Fruit fly (Drosophila melanogaster): ENCODE data around the gene CG32107.

The CG32107 gene

dm6 chr3L:12884680-12885079 is 23.6 kb upstream of the CG32107 start, which contains the start of gene CG14120:
TSS of gene CG14120 (plus strand) at chr3L:12885039.
- TF ChIP-seq Crg-1 (GFP tag; optimal IDR thresholded peaks at IDR 0.05), result no peak
- TF ChIP-seq bab1 (GFP tag; optimal IDR thresholded peaks at IDR 0.05), result no peak
- peak; percentile 67 for TF ChIP-seq cic (GFP tag; optimal IDR thresholded peaks at IDR 0.05)
- no peak for TF ChIP-seq CG5204 (GFP tag; optimal IDR thresholded peaks at IDR 0.05)
- no peak for TF ChIP-seq CG7101 (tag; optimal IDR thresholded peaks at IDR 0.05)
- no peak for TF ChIP-seq tj (GFP tag; optimal IDR thresholded peaks at IDR 0.05)
- no peak for TF ChIP-seq Hr96 (GFP tag; optimal IDR thresholded peaks at IDR 0.05)
- TF ChIP-seq CG11617 (GFP tag; optimal IDR thresholded peaks at IDR 0.05), result peak; percentile 4
- TF ChIP-seq kay (GFP tag; ENCODE audit: borderline replicate concordance), result peak; percentile 63

DNA sequence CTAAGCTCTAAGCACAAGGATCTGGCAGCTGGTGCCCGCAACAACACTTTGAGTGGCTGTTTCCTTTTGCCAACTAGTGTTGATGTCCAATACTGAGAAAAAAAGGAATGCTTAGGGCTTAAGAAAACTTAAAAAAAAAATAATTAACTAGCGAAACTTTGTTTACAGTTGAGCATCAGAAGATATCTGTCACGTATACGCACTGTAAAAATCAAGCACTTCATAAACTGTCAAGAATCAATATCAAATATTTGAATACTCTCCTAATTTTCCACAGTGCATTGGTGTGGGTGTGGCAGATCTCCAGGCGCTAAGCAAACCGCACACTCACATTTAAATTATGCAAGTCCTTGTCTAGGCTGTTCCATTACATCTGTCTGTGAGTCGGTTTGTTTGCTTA is 13.1 kb upstream of the CG32107 start:
- no peak for TF ChIP-seq Clk (GFP tag; optimal IDR thresholded peaks at IDR 0.05)
- TF ChIP-seq CG7045 (GFP tag; optimal IDR thresholded peaks at IDR 0.05), result no peak
- no peak for TF ChIP-seq Crg-1 (GFP tag; optimal IDR thresholded peaks at IDR 0.05)
- no peak for TF ChIP-seq CG5204 (GFP tag; optimal IDR thresholded peaks at IDR 0.05)
- no peak for TF ChIP-seq toe (GFP tag; optimal IDR thresholded peaks at IDR 0.05)
- no peak for TF ChIP-seq Hr96 (GFP tag; optimal IDR thresholded peaks at IDR 0.05)
- TF ChIP-seq CG1620 (GFP tag; optimal IDR thresholded peaks at IDR 0.05), result no peak
- no peak for TF ChIP-seq cnc (optimal IDR thresholded peaks at IDR 0.05)
- TF ChIP-seq Mnt (GFP tag; optimal IDR thresholded peaks at IDR 0.05), result no peak
- TF ChIP-seq CG33017 (tag; optimal IDR thresholded peaks at IDR 0.05), result no peak
- no peak for TF ChIP-seq kay (GFP tag; ENCODE audit: borderline replicate concordance)
- TF ChIP-seq CG12768 (GFP tag; optimal IDR thresholded peaks at IDR 0.05), result no peak
- TF ChIP-seq pad (GFP tag; optimal IDR thresholded peaks at IDR 0.05), result no peak
- TF ChIP-seq CG11617 (GFP tag; optimal IDR thresholded peaks at IDR 0.05), result no peak
- TF ChIP-seq ovo (GFP tag; optimal IDR thresholded peaks at IDR 0.05), result no peak
- no peak for TF ChIP-seq CG14711 (tag; optimal IDR thresholded peaks at IDR 0.05)
- TF ChIP-seq tj (GFP tag; optimal IDR thresholded peaks at IDR 0.05), result no peak

DNA sequence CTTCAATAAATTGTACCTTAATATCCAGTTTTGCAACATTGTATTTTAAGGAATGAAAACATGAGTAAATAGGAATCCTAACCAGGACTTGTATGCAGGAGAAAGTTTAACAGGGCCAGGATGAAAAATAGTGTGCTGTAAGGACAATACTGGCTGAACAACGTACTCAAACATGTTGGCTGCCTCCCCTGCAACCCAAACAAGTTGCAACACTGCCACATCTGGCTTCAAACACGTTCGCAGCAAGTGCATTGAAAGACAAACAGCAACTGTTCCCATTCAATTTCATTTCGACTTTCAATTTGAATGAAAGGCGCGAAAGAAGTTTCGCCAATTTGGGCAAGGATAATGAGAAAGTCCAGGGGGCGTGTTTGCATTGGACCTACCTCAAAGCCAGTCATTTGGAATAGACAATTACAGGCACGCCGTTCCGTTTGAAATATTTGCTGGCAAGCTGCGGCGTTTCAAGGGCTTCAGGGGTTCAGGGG is 6.9 kb upstream of the CG32107 start:
- TF ChIP-seq ovo (GFP tag; optimal IDR thresholded peaks at IDR 0.05) (no peak), pad (GFP tag; optimal IDR thresholded peaks at IDR 0.05) (peak; percentile 67), CG12768 (GFP tag; optimal IDR thresholded peaks at IDR 0.05) (no peak)

DNA sequence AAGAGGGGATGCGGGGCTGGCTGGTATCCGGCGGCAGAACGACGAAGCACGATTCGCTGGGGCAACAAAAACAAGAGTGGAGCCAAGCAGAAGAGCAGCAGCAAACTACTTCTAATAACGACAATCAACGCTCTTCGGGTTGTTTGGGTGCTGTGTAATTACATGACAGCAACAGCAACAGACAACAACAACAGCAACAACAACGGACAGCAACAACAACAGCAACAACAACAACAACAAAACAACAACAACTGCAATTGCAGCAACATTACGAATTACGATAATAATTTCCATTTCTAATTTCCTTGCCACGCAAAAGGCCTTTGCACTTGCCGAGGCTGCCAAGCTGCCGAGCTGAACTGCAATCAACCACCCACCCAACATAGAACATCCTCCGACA is 3.4 kb upstream of the CG32107 start:
- TF ChIP-seq ovo (GFP tag; optimal IDR thresholded peaks at IDR 0.05), result no peak
- no peak for TF ChIP-seq CG33017 (tag; optimal IDR thresholded peaks at IDR 0.05)

dm6 chr3L:12862820-12863219 is 1.7 kb upstream of the CG32107 start, which contains the start of gene CG10943:
TSS of gene CG10943 (minus strand) at chr3L:12862920.
- TF ChIP-seq cic (GFP tag; optimal IDR thresholded peaks at IDR 0.05) (no peak), Hr96 (GFP tag; optimal IDR thresholded peaks at IDR 0.05) (no peak), cnc (optimal IDR thresholded peaks at IDR 0.05) (no peak), bab1 (GFP tag; optimal IDR thresholded peaks at IDR 0.05) (no peak), CG11617 (GFP tag; optimal IDR thresholded peaks at IDR 0.05) (no peak), pad (GFP tag; optimal IDR thresholded peaks at IDR 0.05) (no peak), CG7101 (tag; optimal IDR thresholded peaks at IDR 0.05) (no peak), kay (GFP tag; ENCODE audit: borderline replicate concordance) (no peak), CG14711 (tag; optimal IDR thresholded peaks at IDR 0.05) (no peak), CG5204 (GFP tag; optimal IDR thresholded peaks at IDR 0.05) (no peak), CG7045 (GFP tag; optimal IDR thresholded peaks at IDR 0.05) (no peak), Crg-1 (GFP tag; optimal IDR thresholded peaks at IDR 0.05) (no peak)

- TF ChIP-seq tj (GFP tag; optimal IDR thresholded peaks at IDR 0.05) (no peak), Mnt (GFP tag; optimal IDR thresholded peaks at IDR 0.05) (no peak), CG14711 (tag; optimal IDR thresholded peaks at IDR 0.05) (no peak), CG7101 (tag; optimal IDR thresholded peaks at IDR 0.05) (no peak), toe (GFP tag; optimal IDR thresholded peaks at IDR 0.05) (no peak), CG5204 (GFP tag; optimal IDR thresholded peaks at IDR 0.05) (no peak), ovo (GFP tag; optimal IDR thresholded peaks at IDR 0.05) (no peak)
Measured at dm6 chr3L:12857553-12858122, 3.5 kb downstream of the CG32107 start.

- TF ChIP-seq Clk (GFP tag; optimal IDR thresholded peaks at IDR 0.05) (no peak), cnc (optimal IDR thresholded peaks at IDR 0.05) (no peak), Mnt (GFP tag; optimal IDR thresholded peaks at IDR 0.05) (no peak), CG12768 (GFP tag; optimal IDR thresholded peaks at IDR 0.05) (no peak), CG7101 (tag; optimal IDR thresholded peaks at IDR 0.05) (no peak), CG14711 (tag; optimal IDR thresholded peaks at IDR 0.05) (no peak), Hr96 (GFP tag; optimal IDR thresholded peaks at IDR 0.05) (no peak), CG7045 (GFP tag; optimal IDR thresholded peaks at IDR 0.05) (no peak), kay (GFP tag; ENCODE audit: borderline replicate concordance) (no peak), CG33017 (tag; optimal IDR thresholded peaks at IDR 0.05) (no peak), Crg-1 (GFP tag; optimal IDR thresholded peaks at IDR 0.05) (no peak), toe (GFP tag; optimal IDR thresholded peaks at IDR 0.05) (no peak), tj (GFP tag; optimal IDR thresholded peaks at IDR 0.05) (no peak), pad (GFP tag; optimal IDR thresholded peaks at IDR 0.05) (no peak), CG11617 (GFP tag; optimal IDR thresholded peaks at IDR 0.05) (no peak), CG1620 (GFP tag; optimal IDR thresholded peaks at IDR 0.05) (no peak), ovo (GFP tag; optimal IDR thresholded peaks at IDR 0.05) (no peak), cic (GFP tag; optimal IDR thresholded peaks at IDR 0.05) (no peak)
Measured at dm6 chr3L:12853423-12853822, 7.7 kb downstream of the CG32107 start, which contains the start of gene Ent3. TSS of gene Ent3 (plus strand) at chr3L:12853646.

Measured in whole organism, adult.